Fruit fly (Drosophila melanogaster) whole organism, embryonic: ENCODE measurements around the gene CG10550.

Source experiments
- CG10209 ChIP-seq: fragments of 200-800 bp; sonication (Bioruptor generic); optimal IDR thresholded peaks from 3 replicates; lab custom pipeline; 2017; ENCODE audit warnings: missing biosample characterization, mild to moderate bottlenecking, missing genetic modification characterization, missing genetic modification reagents
- CG11560 ChIP-seq: fragments of 200-800 bp; sonication (Bioruptor generic); IDR thresholded peaks from 3 replicates; pipeline ENCODE4 v1.3.6; 2022; ENCODE audit warnings: missing biosample characterization, missing genetic modification characterization
- CG15269 ChIP-seq: fragments of 200-800 bp; sonication (Bioruptor generic); optimal IDR thresholded peaks from 2 replicates; lab custom pipeline; 2018; ENCODE audit warnings: missing biosample characterization, mild to moderate bottlenecking, missing genetic modification characterization, moderate library complexity
- CG17612 ChIP-seq: fragments of 200-800 bp; sonication (Bioruptor generic); IDR thresholded peaks from 2 replicates; pipeline ENCODE4 v1.3.6; 2022; ENCODE audit warnings: missing biosample characterization, missing genetic modification characterization
- CG18599 ChIP-seq: fragments of 200-800 bp; sonication (Bioruptor generic); optimal IDR thresholded peaks from 3 replicates; lab custom pipeline; 2017; ENCODE audit warnings: missing biosample characterization, missing genetic modification characterization, mild to moderate bottlenecking, moderate library complexity, missing genetic modification reagents
- CG31224 ChIP-seq: fragments of 200-800 bp; sonication (Bioruptor generic); IDR thresholded peaks from 2 replicates; pipeline ENCODE4 v1.3.6; 2022; ENCODE audit warnings: missing biosample characterization, missing genetic modification characterization
- CG31388 ChIP-seq: fragments of 200-800 bp; sonication (Bioruptor generic); optimal IDR thresholded peaks from 2 replicates; lab custom pipeline; 2016; ENCODE audit warnings: missing biosample characterization, missing genetic modification characterization
- CG31441 ChIP-seq: fragments of 200-800 bp; sonication (Bioruptor generic); IDR thresholded peaks from 2 replicates; pipeline ENCODE4 v1.3.6; 2022; ENCODE audit warnings: missing biosample characterization, missing genetic modification characterization
- CG32532 ChIP-seq: fragments of 200-800 bp; sonication (Bioruptor generic); IDR thresholded peaks from 2 replicates; pipeline ENCODE4 v1.3.6; 2022; ENCODE audit warnings: missing biosample characterization, missing genetic modification characterization
- CG34376 ChIP-seq: fragments of 200-800 bp; sonication (Bioruptor generic); optimal IDR thresholded peaks from 2 replicates; lab custom pipeline; 2018; ENCODE audit warnings: missing biosample characterization, mild to moderate bottlenecking, missing genetic modification characterization
- CG43689 ChIP-seq: fragments of 200-800 bp; sonication (Bioruptor generic); IDR thresholded peaks from 2 replicates; pipeline ENCODE4 v1.3.6; 2022; ENCODE audit warnings: missing biosample characterization, missing genetic modification characterization
- CG7928 ChIP-seq: fragments of 200-800 bp; sonication (Bioruptor generic); optimal IDR thresholded peaks from 2 replicates; lab custom pipeline; 2017; ENCODE audit warnings: missing biosample characterization, mild to moderate bottlenecking, missing genetic modification characterization
- CoRest ChIP-seq: fragments of 200-800 bp; sonication (Bioruptor generic); optimal IDR thresholded peaks from 3 replicates; lab custom pipeline; 2018; ENCODE audit warnings: missing biosample characterization, mild to moderate bottlenecking, missing genetic modification characterization, moderate library complexity
- Dbx ChIP-seq: fragments of 200-800 bp; sonication (Bioruptor generic); IDR thresholded peaks from 3 replicates; pipeline ENCODE4 v1.3.6; 2022; ENCODE audit warnings: missing biosample characterization, missing genetic modification characterization
- Dfd ChIP-seq, 2 experiments: fragments of >200 bp; optimal IDR thresholded peaks; 2 replicates each; lab custom pipeline; 2017; ENCODE audit warnings: missing biosample characterization in 2 of 2, missing genetic modification characterization in 2 of 2
- Doc3 ChIP-seq: fragments of 200-800 bp; sonication (Bioruptor generic); IDR thresholded peaks from 3 replicates; pipeline ENCODE4 v1.3.6; 2022; ENCODE audit warnings: missing biosample characterization, missing genetic modification characterization; ENCODE audit not compliant: partially characterized antibody
- Drgx ChIP-seq: fragments of 200-800 bp; sonication (Bioruptor generic); IDR thresholded peaks from 2 replicates; pipeline ENCODE4 v1.3.6; 2022; ENCODE audit warnings: missing biosample characterization, missing genetic modification characterization
- Hmr ChIP-seq: fragments of 200-800 bp; sonication (Bioruptor generic); optimal IDR thresholded peaks from 3 replicates; lab custom pipeline; 2017; ENCODE audit warnings: mild to moderate bottlenecking, missing biosample characterization, missing genetic modification reagents, missing genetic modification characterization
- Hmx ChIP-seq: fragments of 200-800 bp; sonication (Bioruptor generic); optimal IDR thresholded peaks from 2 replicates; lab custom pipeline; 2016; ENCODE audit warnings: missing biosample characterization, missing genetic modification characterization
- Mad ChIP-seq: fragments of 200-800 bp; sonication (Bioruptor generic); optimal IDR thresholded peaks from 2 replicates; lab custom pipeline; 2016; ENCODE audit warnings: missing biosample characterization, missing genetic modification characterization
- NC2α ChIP-seq: fragments of 200-800 bp; sonication (Bioruptor generic); optimal IDR thresholded peaks from 2 replicates; lab custom pipeline; 2016; ENCODE audit warnings: missing biosample characterization, missing genetic modification characterization
- Oli ChIP-seq: fragments of 200-800 bp; sonication (Bioruptor generic); optimal IDR thresholded peaks from 2 replicates; lab custom pipeline; 2018; ENCODE audit warnings: missing biosample characterization, mild to moderate bottlenecking, missing genetic modification characterization, moderate library complexity
- Rfx ChIP-seq: fragments of 200-800 bp; sonication (Bioruptor generic); IDR thresholded peaks from 2 replicates; pipeline ENCODE4 v1.3.6; 2022; ENCODE audit warnings: missing biosample characterization, missing genetic modification characterization
- Stat92E ChIP-seq, 3 experiments: fragments of >200 bp in 2 of 3; fragments of 200-800 bp in 1 of 3; sonication (Bioruptor generic) in 1 of 3; optimal IDR thresholded peaks; 2 replicates each; lab custom pipeline; 2017 to 2019; ENCODE audit warnings: missing biosample characterization in 3 of 3, missing genetic modification characterization in 3 of 3, mild to moderate bottlenecking in 1 of 3, moderate library complexity in 1 of 3
- Tbp ChIP-seq: fragments of >200 bp; optimal IDR thresholded peaks from 2 replicates; lab custom pipeline; 2018; ENCODE audit warnings: missing biosample characterization, missing genetic modification characterization
- ash1 ChIP-seq: fragments of 200-800 bp; sonication (Bioruptor generic); optimal IDR thresholded peaks from 2 replicates; lab custom pipeline; 2018; ENCODE audit warnings: missing biosample characterization, mild to moderate bottlenecking, missing genetic modification characterization
- cas ChIP-seq: fragments of 200-800 bp; sonication (Bioruptor generic); IDR thresholded peaks from 2 replicates; pipeline ENCODE4 v1.3.6; 2022; ENCODE audit warnings: missing biosample characterization, missing genetic modification characterization
- chinmo ChIP-seq: fragments of 200-800 bp; sonication (Bioruptor generic); IDR thresholded peaks from 4 replicates; pipeline ENCODE4 v1.3.6; 2022; ENCODE audit warnings: missing biosample characterization, missing genetic modification characterization; ENCODE audit not compliant: partially characterized antibody
- ci ChIP-seq: fragments of 200-800 bp; sonication (Bioruptor generic); IDR thresholded peaks from 3 replicates; pipeline ENCODE4 v1.3.6; 2022; ENCODE audit warnings: missing biosample characterization, missing genetic modification characterization
- cwo ChIP-seq: fragments of 200-800 bp; sonication (Bioruptor generic); optimal IDR thresholded peaks from 3 replicates; lab custom pipeline; 2017; ENCODE audit warnings: missing biosample characterization, missing genetic modification characterization, mild to moderate bottlenecking, moderate library complexity, missing genetic modification reagents
- dmrt99B ChIP-seq: fragments of 200-800 bp; sonication (Bioruptor generic); optimal IDR thresholded peaks from 2 replicates; lab custom pipeline; 2018; ENCODE audit warnings: missing biosample characterization, mild to moderate bottlenecking, missing genetic modification characterization, moderate library complexity
- dysf ChIP-seq: fragments of 200-800 bp; sonication (Bioruptor generic); IDR thresholded peaks from 3 replicates; pipeline ENCODE4 v1.3.6; 2022; ENCODE audit warnings: missing biosample characterization, missing genetic modification characterization
- ewg ChIP-seq: fragments of 200-800 bp; sonication (Bioruptor generic); optimal IDR thresholded peaks from 3 replicates; lab custom pipeline; 2017; ENCODE audit warnings: mild to moderate bottlenecking, missing biosample characterization, missing genetic modification reagents, missing genetic modification characterization
- gfzf ChIP-seq: fragments of 200-800 bp; sonication (Bioruptor generic); optimal IDR thresholded peaks from 2 replicates; lab custom pipeline; 2016; ENCODE audit warnings: missing biosample characterization, mild to moderate bottlenecking, missing genetic modification characterization, moderate library complexity
- grau ChIP-seq: fragments of 200-800 bp; optimal IDR thresholded peaks from 3 replicates; lab custom pipeline; 2019; ENCODE audit warnings: missing biosample characterization, mild to moderate bottlenecking, missing genetic modification characterization, moderate library complexity
- ham ChIP-seq: fragments of 200-800 bp; sonication (Bioruptor generic); IDR thresholded peaks from 2 replicates; pipeline ENCODE4 v1.3.6; 2022; ENCODE audit warnings: missing biosample characterization, missing genetic modification characterization
- hb ChIP-seq: fragments of 200-800 bp; sonication (Bioruptor generic); IDR thresholded peaks from 3 replicates; pipeline ENCODE4 v1.3.6; 2022; ENCODE audit warnings: missing biosample characterization, missing genetic modification characterization; ENCODE audit not compliant: partially characterized antibody
- her ChIP-seq: fragments of 200-800 bp; sonication (Bioruptor generic); optimal IDR thresholded peaks from 2 replicates; lab custom pipeline; 2016; ENCODE audit warnings: missing biosample characterization, missing genetic modification characterization
- lbe ChIP-seq: fragments of 200-800 bp; sonication (Bioruptor generic); optimal IDR thresholded peaks from 2 replicates; lab custom pipeline; 2016; ENCODE audit warnings: missing biosample characterization, mild to moderate bottlenecking, missing genetic modification characterization
- lmd ChIP-seq: fragments of 200-800 bp; sonication (Bioruptor generic); IDR thresholded peaks from 2 replicates; pipeline ENCODE4 v1.3.6; 2022; ENCODE audit warnings: missing biosample characterization, missing genetic modification characterization
- mam ChIP-seq: fragments of 200-800 bp; sonication (Bioruptor generic); optimal IDR thresholded peaks from 3 replicates; lab custom pipeline; 2016; ENCODE audit warnings: missing biosample characterization, missing genetic modification characterization
- pnt ChIP-seq: fragments of 200-800 bp; sonication (Bioruptor generic); optimal IDR thresholded peaks from 3 replicates; lab custom pipeline; 2016; ENCODE audit warnings: missing biosample characterization, missing genetic modification characterization
- run ChIP-seq: fragments of 200-800 bp; sonication (Bioruptor generic); optimal IDR thresholded peaks from 3 replicates; lab custom pipeline; 2018; ENCODE audit warnings: missing biosample characterization, mild to moderate bottlenecking, missing genetic modification characterization
- sd ChIP-seq: fragments of 200-800 bp; sonication (Bioruptor generic); optimal IDR thresholded peaks from 3 replicates; lab custom pipeline; 2018; ENCODE audit warnings: missing biosample characterization, mild to moderate bottlenecking, missing genetic modification characterization, moderate library complexity
- sug ChIP-seq: fragments of 200-800 bp; optimal IDR thresholded peaks from 2 replicates; lab custom pipeline; 2019; ENCODE audit warnings: missing biosample characterization, mild to moderate bottlenecking, missing genetic modification characterization, moderate library complexity
- tap ChIP-seq: fragments of 200-800 bp; optimal IDR thresholded peaks from 3 replicates; lab custom pipeline; 2019; ENCODE audit warnings: missing biosample characterization, mild to moderate bottlenecking, missing genetic modification characterization, moderate library complexity
- trem ChIP-seq: fragments of 200-800 bp; optimal IDR thresholded peaks from 3 replicates; lab custom pipeline; 2019; ENCODE audit warnings: missing biosample characterization, mild to moderate bottlenecking, missing genetic modification characterization, moderate library complexity
- tx ChIP-seq: fragments of 200-800 bp; sonication (Bioruptor generic); optimal IDR thresholded peaks from 2 replicates; lab custom pipeline; 2016; ENCODE audit warnings: missing biosample characterization, missing genetic modification characterization
- wek ChIP-seq: fragments of 200-800 bp; sonication (Bioruptor generic); optimal IDR thresholded peaks from 3 replicates; lab custom pipeline; 2018; ENCODE audit warnings: missing biosample characterization, mild to moderate bottlenecking, missing genetic modification characterization, moderate library complexity
- zfh2 ChIP-seq: fragments of 200-800 bp; sonication (Bioruptor generic); optimal IDR thresholded peaks from 2 replicates; lab custom pipeline; 2016; ENCODE audit warnings: missing biosample characterization, missing genetic modification characterization

CG10550 gene

dm6 chr3R:25295320-25296020, 12.7 kb downstream of the CG10550 start, which contains the start of gene CG31102 (continued):
- no peak for TF ChIP-seq hb (GFP tag; lab: Robert Waterston, UW)
- TF ChIP-seq CG34376 (GFP tag; lab: Kevin White, UChicago) = peak; percentile 11
- TF ChIP-seq gfzf = no peak
- TF ChIP-seq trem (tag; lab: Kevin White, UChicago) = no peak
- no peak for TF ChIP-seq sd (tag; lab: Kevin White, UChicago)
- TF ChIP-seq pnt (GFP tag; lab: Kevin White, UChicago) = no peak
- TF ChIP-seq ewg (GFP tag; lab: Kevin White, UChicago) = no peak
- TF ChIP-seq run = no peak
- TF ChIP-seq Hmx (GFP tag; lab: Kevin White, UChicago) = no peak
- no peak for TF ChIP-seq CoRest (tag; lab: Kevin White, UChicago)
- TF ChIP-seq her = no peak
- TF ChIP-seq Stat92E (GFP tag; optimal IDR thresholded peaks at IDR 0.05; lab: Kevin White, UChicago) = no peak
- TF ChIP-seq tx (GFP tag; lab: Kevin White, UChicago) = no peak
- TF ChIP-seq dmrt99B = peak; percentile 1
- TF ChIP-seq CG10209 (GFP tag; lab: Kevin White, UChicago) = no peak
- TF ChIP-seq Drgx (GFP tag; lab: Robert Waterston, UW) = 0 out of 2 replicates have a peak, but pooled peaks have one; percentile 12
- TF ChIP-seq CG43689 (GFP tag; lab: Robert Waterston, UW) = no peak
- TF ChIP-seq Dbx = 0 out of 3 replicates have a peak, but pooled peaks have one; percentile 37
- no peak for TF ChIP-seq CG32532 (GFP tag; lab: Robert Waterston, UW)
- no peak for TF ChIP-seq grau (tag; lab: Kevin White, UChicago)
- no peak for TF ChIP-seq cas
- TF ChIP-seq ash1 (GFP tag; lab: Kevin White, UChicago) = no peak
- TF ChIP-seq Dfd (GFP tag; optimal IDR thresholded peaks at IDR 0.05; lab: Kevin White, UChicago) = no peak
- no peak for TF ChIP-seq NC2α
- TF ChIP-seq Rfx (GFP tag; lab: Robert Waterston, UW) = 0 out of 2 replicates have a peak, but pooled peaks have one; percentile 12
- 0 out of 2 replicates have a peak, but pooled peaks have one; percentile 36 for TF ChIP-seq CG31441 (GFP tag; lab: Robert Waterston, UW)
- TF ChIP-seq chinmo (GFP tag; lab: Robert Waterston, UW) = peak; percentile 85; the same call in 3 of the 4 replicates
- no peak for TF ChIP-seq CG11560 (tag; lab: Robert Waterston, UW)
- no peak for TF ChIP-seq CG15269 (tag; lab: Kevin White, UChicago)
- no peak for TF ChIP-seq Tbp
- TF ChIP-seq sug (tag; lab: Kevin White, UChicago) = peak; percentile 53
- no peak for TF ChIP-seq mam (GFP tag; lab: Kevin White, UChicago)
- TF ChIP-seq lbe (GFP tag; lab: Kevin White, UChicago) = peak; percentile 24
- 0 out of 3 replicates have a peak, but pooled peaks have one; percentile 21 for TF ChIP-seq dysf (GFP tag; lab: Robert Waterston, UW)

- TF ChIP-seq Doc3 (no peak), zfh2 (GFP tag; lab: Kevin White, UChicago) (no peak), Hmr (GFP tag; lab: Kevin White, UChicago) (peak; percentile 35), ham (no peak), lmd (GFP tag; lab: Robert Waterston, UW) (no peak), wek (GFP tag; lab: Kevin White, UChicago) (peak; percentile 40), ci (GFP tag; lab: Robert Waterston, UW) (peak; percentile 22; the same call in 1 of the 3 replicates), CG17612 (no peak), tap (tag; lab: Kevin White, UChicago) (peak; percentile 22), CG7928 (GFP tag; lab: Kevin White, UChicago) (no peak), CG18599 (GFP tag; lab: Kevin White, UChicago) (peak; percentile 48), Oli (tag; lab: Kevin White, UChicago) (no peak), CG31224 (GFP tag; lab: Robert Waterston, UW) (no peak), CG31388 (GFP tag; lab: Kevin White, UChicago) (no peak), Mad (no peak), cwo (peak; percentile 62)
Measured at dm6 chr3R:25292864-25293284, 15.3 kb downstream of the CG10550 start, which contains the start of gene CG31098. Gene CG31098, minus strand, starts transcription at chr3R:25292977.
